Worm (Caenorhabditis elegans) whole organism, mixed stage, embryonic: Measurements from ENCODE around the gene Y48E1C.1.

ENCODE experiments used
- M03D4.4 ChIP-seq: sonication (generic microtip); optimal IDR thresholded peaks from 2 replicates; lab custom pipeline; 2017; ENCODE audit warnings: mild to moderate bottlenecking, missing genetic modification characterization, missing compliant biosample characterization
- bed-3 ChIP-seq: fragments of 200-800 bp; sonication (Bioruptor generic); optimal IDR thresholded peaks from 3 replicates; lab custom pipeline; 2018; ENCODE audit warnings: mild to moderate bottlenecking, missing genetic modification characterization, moderate library complexity, missing compliant biosample characterization
- ceh-39 ChIP-seq: fragments of 150-350 bp; optimal IDR thresholded peaks from 2 replicates; lab custom pipeline; 2014; ENCODE audit warnings: missing biosample characterization, missing genetic modification characterization
- ceh-43 ChIP-seq: fragments of 200-800 bp; sonication (Bioruptor generic); optimal IDR thresholded peaks from 2 replicates; lab custom pipeline; 2018; ENCODE audit warnings: mild to moderate bottlenecking, missing genetic modification characterization, moderate library complexity, missing compliant biosample characterization
- ceh-83 ChIP-seq: fragments of 200-800 bp; sonication (Bioruptor generic); optimal IDR thresholded peaks from 2 replicates; lab custom pipeline; 2018; ENCODE audit warnings: mild to moderate bottlenecking, missing genetic modification characterization, missing compliant biosample characterization
- ces-1 ChIP-seq: fragments of 150-350 bp; optimal IDR thresholded peaks from 2 replicates; lab custom pipeline; 2014; ENCODE audit warnings: missing biosample characterization, missing genetic modification reagents, missing genetic modification characterization
- cnd-1 ChIP-seq: fragments of 200-800 bp; sonication (Bioruptor generic); optimal IDR thresholded peaks from 2 replicates; lab custom pipeline; 2018; ENCODE audit warnings: mild to moderate bottlenecking, missing genetic modification characterization, missing compliant biosample characterization
- elt-3 ChIP-seq: fragments of 150-350 bp; optimal IDR thresholded peaks from 2 replicates; lab custom pipeline; 2014; ENCODE audit warnings: missing biosample characterization, missing genetic modification characterization
- ham-2 ChIP-seq: fragments of 200-800 bp; sonication (Bioruptor generic); optimal IDR thresholded peaks from 2 replicates; lab custom pipeline; 2018; ENCODE audit warnings: mild to moderate bottlenecking, missing genetic modification characterization, missing compliant biosample characterization
- hlh-1 ChIP-seq: fragments of 150-350 bp; optimal IDR thresholded peaks from 2 replicates; lab custom pipeline; 2014; ENCODE audit warnings: missing biosample characterization, missing genetic modification reagents, missing genetic modification characterization
- lin-13 ChIP-seq: fragments of 150-350 bp; optimal IDR thresholded peaks from 2 replicates; lab custom pipeline; 2014; ENCODE audit warnings: missing biosample characterization, missing genetic modification characterization
- lin-32 ChIP-seq: fragments of 200-800 bp; sonication (Bioruptor generic); optimal IDR thresholded peaks from 2 replicates; lab custom pipeline; 2018; ENCODE audit warnings: mild to moderate bottlenecking, missing genetic modification characterization, missing compliant biosample characterization
- lsy-2 ChIP-seq: fragments of 150-350 bp; optimal IDR thresholded peaks from 2 replicates; lab custom pipeline; 2014; ENCODE audit warnings: missing biosample characterization, missing genetic modification characterization
- nhr-2 ChIP-seq: fragments of 150-350 bp; optimal IDR thresholded peaks from 2 replicates; lab custom pipeline; 2014; ENCODE audit warnings: missing biosample characterization, missing genetic modification characterization
- nhr-237 ChIP-seq: fragments of 150-350 bp; optimal IDR thresholded peaks from 2 replicates; lab custom pipeline; 2014; ENCODE audit warnings: missing biosample characterization, missing genetic modification characterization
- nhr-28 ChIP-seq: fragments of 150-350 bp; optimal IDR thresholded peaks from 2 replicates; lab custom pipeline; 2014; ENCODE audit warnings: missing biosample characterization, missing genetic modification characterization
- nhr-76 ChIP-seq: sonication (generic microtip); optimal IDR thresholded peaks from 2 replicates; lab custom pipeline; 2017; ENCODE audit warnings: missing biosample characterization, missing genetic modification characterization
- snpc-4 ChIP-seq: fragments of 150-350 bp; optimal IDR thresholded peaks from 2 replicates; lab custom pipeline; 2014; ENCODE audit warnings: missing biosample characterization, missing genetic modification characterization
- tbx-8 ChIP-seq: fragments of 200-800 bp; sonication (Bioruptor generic); optimal IDR thresholded peaks from 2 replicates; lab custom pipeline; 2018; ENCODE audit warnings: mild to moderate bottlenecking, missing genetic modification characterization, moderate library complexity, missing compliant biosample characterization
- unc-120 ChIP-seq: sonication (generic microtip); optimal IDR thresholded peaks from 2 replicates; lab custom pipeline; 2017; ENCODE audit warnings: missing genetic modification characterization, missing compliant biosample characterization; ENCODE audit not compliant: poor library complexity, severe bottlenecking
- unc-62 ChIP-seq: fragments of 150-350 bp; optimal IDR thresholded peaks from 2 replicates; lab custom pipeline; 2014; ENCODE audit warnings: missing biosample characterization, missing genetic modification reagents, missing genetic modification characterization
- zip-8 ChIP-seq: fragments of 150-350 bp; optimal IDR thresholded peaks from 2 replicates; lab custom pipeline; 2014; ENCODE audit warnings: missing biosample characterization, missing genetic modification characterization
- ztf-11 ChIP-seq: fragments of 150-350 bp; optimal IDR thresholded peaks from 2 replicates; lab custom pipeline; 2014; ENCODE audit warnings: missing biosample characterization, missing genetic modification characterization

Y48E1C.1 gene

ce11 chrII:13469043-13469652, 54.3 kb downstream of the Y48E1C.1 start, which contains the start of gene E01G4.3:
E01G4.3 (minus strand) TSS chrII:13469602.
- TF ChIP-seq lin-32 (GFP tag; lab: Kevin White, UChicago) = no peak
- peak; percentile 52 for TF ChIP-seq unc-120 (tag; lab: Kevin White, UChicago)
- TF ChIP-seq cnd-1 = no peak
- no peak for TF ChIP-seq tbx-8 (GFP tag; lab: Kevin White, UChicago)
- TF ChIP-seq ceh-43 (GFP tag; lab: Kevin White, UChicago) = no peak
- peak; percentile 79 for TF ChIP-seq unc-62 (GFP tag; lab: Kevin White, UChicago)
- peak; percentile 72 for TF ChIP-seq hlh-1
- TF ChIP-seq elt-3 (tag; lab: Kevin White, UChicago) = peak; percentile 48
- peak; percentile 23 for TF ChIP-seq ham-2 (GFP tag; lab: Kevin White, UChicago)

- TF ChIP-seq nhr-76 (tag; lab: Kevin White, UChicago) (no peak), ztf-11 (tag; lab: Kevin White, UChicago) (no peak), nhr-28 (tag; lab: Kevin White, UChicago) (no peak), bed-3 (no peak), M03D4.4 (no peak), ham-2 (GFP tag; lab: Kevin White, UChicago) (no peak), hlh-1 (no peak), tbx-8 (GFP tag; lab: Kevin White, UChicago) (no peak), elt-3 (tag; lab: Kevin White, UChicago) (no peak), ceh-39 (tag; lab: Kevin White, UChicago) (no peak), snpc-4 (no peak), nhr-2 (tag; lab: Kevin White, UChicago) (no peak), unc-120 (tag; lab: Kevin White, UChicago) (no peak), ceh-83 (no peak), lin-13 (tag; lab: Kevin White, UChicago) (no peak), zip-8 (tag; lab: Kevin White, UChicago) (no peak), nhr-237 (tag; lab: Kevin White, UChicago) (no peak), lsy-2 (tag; lab: Kevin White, UChicago) (no peak), ces-1 (no peak)
These were observed 55.8 kb downstream of the Y48E1C.1 start for ce11 chrII:13470655-13471054.

ce11 chrII:13472101-13472500, 57.3 kb downstream of the Y48E1C.1 start, which contains the start of gene E01G4.5:
E01G4.5 (plus strand) TSS chrII:13472401.
- peak; percentile 58 for TF ChIP-seq hlh-1
- TF ChIP-seq lsy-2 (tag; lab: Kevin White, UChicago) = no peak
